Fruit fly (Drosophila melanogaster) whole organism: Measurements from ENCODE around the gene CG5910.

Experiments
- Dll ChIP-seq: fragments of >200 bp; optimal IDR thresholded peaks from 2 replicates; lab custom pipeline; 2017
- EcR ChIP-seq, 2 experiments: fragments of >200 bp; optimal IDR thresholded peaks; 2 replicates each; lab custom pipeline; 2017; ENCODE audit warnings: missing biosample characterization in 2 of 2, missing genetic modification characterization in 2 of 2, missing genetic modification reagents in 2 of 2
- usp ChIP-seq: fragments of >200 bp; optimal IDR thresholded peaks from 2 replicates; lab custom pipeline; 2017; ENCODE audit warnings: missing biosample characterization, missing genetic modification characterization, mixed read lengths

dm6 chr3L:20474197-20474788 lies 32.1 kb downstream of the CG5910 start, which contains the start of gene isoQC:
- TF ChIP-seq Dll (no peak), EcR (GFP tag; optimal IDR thresholded peaks at IDR 0.05; lab: Kevin White, UChicago) (no peak), usp (GFP tag; lab: Kevin White, UChicago) (no peak)
